Fruit fly (Drosophila melanogaster) whole organism, embryonic: ENCODE results near the gene CG34298.

Experiments
- Ada2b ChIP-seq: fragments of 200-800 bp; sonication (Bioruptor generic); IDR thresholded peaks from 2 replicates; pipeline ENCODE4 v1.3.6; 2022; ENCODE audit warnings: missing biosample characterization, missing genetic modification characterization
- CG12155 ChIP-seq: fragments of 200-800 bp; sonication (Bioruptor generic); optimal IDR thresholded peaks from 3 replicates; lab custom pipeline; 2016; ENCODE audit warnings: missing biosample characterization, missing genetic modification characterization
- CG12219 ChIP-seq: fragments of 200-800 bp; sonication (Bioruptor generic); optimal IDR thresholded peaks from 3 replicates; lab custom pipeline; 2018; ENCODE audit warnings: missing biosample characterization, mild to moderate bottlenecking, missing genetic modification characterization
- CG14860 ChIP-seq: fragments of 200-800 bp; sonication (Bioruptor generic); IDR thresholded peaks from 3 replicates; pipeline ENCODE4 v1.3.6; 2022; ENCODE audit warnings: missing biosample characterization, missing genetic modification characterization; ENCODE audit not compliant: partially characterized antibody
- CG15514 ChIP-seq: fragments of 200-800 bp; sonication (Bioruptor generic); optimal IDR thresholded peaks from 3 replicates; lab custom pipeline; 2017; ENCODE audit warnings: missing biosample characterization, missing genetic modification characterization, mild to moderate bottlenecking, moderate library complexity, missing genetic modification reagents
- CG17359 ChIP-seq: fragments of 200-800 bp; sonication (Bioruptor generic); optimal IDR thresholded peaks from 3 replicates; lab custom pipeline; 2018; ENCODE audit warnings: missing biosample characterization, mild to moderate bottlenecking, missing genetic modification characterization, moderate library complexity
- CG18476 ChIP-seq: fragments of 200-800 bp; sonication (Bioruptor generic); optimal IDR thresholded peaks from 2 replicates; lab custom pipeline; 2016; ENCODE audit warnings: missing biosample characterization, mild to moderate bottlenecking, missing genetic modification characterization
- CG2199 ChIP-seq: fragments of 200-800 bp; sonication (Bioruptor generic); IDR thresholded peaks from 3 replicates; pipeline ENCODE4 v1.3.6; 2022; ENCODE audit warnings: missing biosample characterization, missing genetic modification characterization
- CG2875 ChIP-seq: fragments of 200-800 bp; sonication (Bioruptor generic); optimal IDR thresholded peaks from 2 replicates; lab custom pipeline; 2017; ENCODE audit warnings: missing biosample characterization, mild to moderate bottlenecking, missing genetic modification characterization, missing genetic modification reagents
- CG3163 ChIP-seq: fragments of 200-800 bp; sonication (Bioruptor generic); optimal IDR thresholded peaks from 3 replicates; lab custom pipeline; 2016; ENCODE audit warnings: missing biosample characterization, missing genetic modification characterization
- CG33557 ChIP-seq: fragments of 200-800 bp; sonication (Bioruptor generic); optimal IDR thresholded peaks from 2 replicates; lab custom pipeline; 2019; ENCODE audit warnings: missing biosample characterization, mild to moderate bottlenecking, missing genetic modification characterization, moderate library complexity
- CG34376 ChIP-seq: fragments of 200-800 bp; sonication (Bioruptor generic); optimal IDR thresholded peaks from 2 replicates; lab custom pipeline; 2018; ENCODE audit warnings: missing biosample characterization, mild to moderate bottlenecking, missing genetic modification characterization
- CG6654 ChIP-seq: fragments of 200-800 bp; sonication (Bioruptor generic); optimal IDR thresholded peaks from 2 replicates; lab custom pipeline; 2017; ENCODE audit warnings: missing biosample characterization, mild to moderate bottlenecking, missing genetic modification characterization
- CG6683 ChIP-seq: fragments of 200-800 bp; sonication (Bioruptor generic); optimal IDR thresholded peaks from 2 replicates; lab custom pipeline; 2017; ENCODE audit warnings: missing biosample characterization, mild to moderate bottlenecking, missing genetic modification characterization, missing genetic modification reagents
- CG6854 ChIP-seq: fragments of 200-800 bp; sonication (Bioruptor generic); optimal IDR thresholded peaks from 3 replicates; lab custom pipeline; 2017; ENCODE audit warnings: missing biosample characterization, mild to moderate bottlenecking, missing genetic modification characterization
- CG7745 ChIP-seq: fragments of 200-800 bp; sonication (Bioruptor generic); optimal IDR thresholded peaks from 2 replicates; lab custom pipeline; 2018; ENCODE audit warnings: missing biosample characterization, mild to moderate bottlenecking, missing genetic modification characterization, moderate library complexity
- CG9876 ChIP-seq: fragments of 200-800 bp; sonication (Bioruptor generic); optimal IDR thresholded peaks from 2 replicates; lab custom pipeline; 2016; ENCODE audit warnings: missing biosample characterization, missing genetic modification characterization
- D19B ChIP-seq: fragments of 200-800 bp; sonication (Bioruptor generic); optimal IDR thresholded peaks from 2 replicates; lab custom pipeline; 2017; ENCODE audit warnings: missing biosample characterization, mild to moderate bottlenecking, missing genetic modification characterization
- Gsc ChIP-seq: fragments of 200-800 bp; sonication (Bioruptor generic); IDR thresholded peaks from 2 replicates; pipeline ENCODE4 v1.3.6; 2022; ENCODE audit warnings: missing biosample characterization, missing genetic modification characterization
- Hand ChIP-seq: fragments of 200-800 bp; sonication (Bioruptor generic); optimal IDR thresholded peaks from 2 replicates; lab custom pipeline; 2017; ENCODE audit warnings: mild to moderate bottlenecking, missing biosample characterization, missing genetic modification reagents, missing genetic modification characterization
- Lim3 ChIP-seq: fragments of 200-800 bp; sonication (Bioruptor generic); IDR thresholded peaks from 2 replicates; pipeline ENCODE4 v1.3.6; 2022; ENCODE audit warnings: missing biosample characterization, missing genetic modification characterization
- Mad ChIP-seq: fragments of 200-800 bp; sonication (Bioruptor generic); optimal IDR thresholded peaks from 2 replicates; lab custom pipeline; 2016; ENCODE audit warnings: missing biosample characterization, missing genetic modification characterization
- Mes4 ChIP-seq: fragments of 200-800 bp; sonication (Bioruptor generic); optimal IDR thresholded peaks from 2 replicates; lab custom pipeline; 2016; ENCODE audit warnings: missing biosample characterization, missing genetic modification characterization
- NK7.1 ChIP-seq: fragments of 200-800 bp; sonication (Bioruptor generic); optimal IDR thresholded peaks from 3 replicates; lab custom pipeline; 2016; ENCODE audit warnings: missing biosample characterization, missing genetic modification characterization
- Nf-YB ChIP-seq: fragments of 200-800 bp; sonication (Bioruptor generic); optimal IDR thresholded peaks from 3 replicates; lab custom pipeline; 2019; ENCODE audit warnings: missing biosample characterization, mild to moderate bottlenecking, missing genetic modification characterization, moderate library complexity
- PHDP ChIP-seq: fragments of 200-800 bp; sonication (Bioruptor generic); optimal IDR thresholded peaks from 3 replicates; lab custom pipeline; 2018; ENCODE audit warnings: missing biosample characterization, mild to moderate bottlenecking, missing genetic modification characterization, moderate library complexity
- Rfx ChIP-seq: fragments of 200-800 bp; sonication (Bioruptor generic); IDR thresholded peaks from 2 replicates; pipeline ENCODE4 v1.3.6; 2022; ENCODE audit warnings: missing biosample characterization, missing genetic modification characterization
- Rx ChIP-seq: fragments of 200-800 bp; sonication (Bioruptor generic); IDR thresholded peaks from 2 replicates; pipeline ENCODE4 v1.3.6; 2022; ENCODE audit warnings: missing biosample characterization, missing genetic modification characterization
- TFAM ChIP-seq: fragments of 200-800 bp; sonication (Bioruptor generic); optimal IDR thresholded peaks from 2 replicates; lab custom pipeline; 2017; ENCODE audit warnings: missing biosample characterization, missing genetic modification characterization, inconsistent platforms
- YL-1 ChIP-seq: fragments of 200-800 bp; sonication (Bioruptor generic); optimal IDR thresholded peaks from 3 replicates; lab custom pipeline; 2017; ENCODE audit warnings: missing biosample characterization, mild to moderate bottlenecking, missing genetic modification characterization
- bsh ChIP-seq, 2 experiments: fragments of 200-800 bp; sonication (Bioruptor generic); optimal IDR thresholded peaks; 2 replicates each; lab custom pipeline; 2017 to 2018; ENCODE audit warnings: mild to moderate bottlenecking in 2 of 2, missing biosample characterization in 2 of 2, missing genetic modification characterization in 2 of 2, moderate library complexity in 1 of 2
- chif ChIP-seq, 2 experiments: fragments of 200-800 bp; sonication (Bioruptor generic); optimal IDR thresholded peaks; 3 replicates each; lab custom pipeline; 2016; ENCODE audit warnings: missing biosample characterization in 2 of 2, missing genetic modification characterization in 2 of 2
- chinmo ChIP-seq: fragments of 200-800 bp; sonication (Bioruptor generic); IDR thresholded peaks from 4 replicates; pipeline ENCODE4 v1.3.6; 2022; ENCODE audit warnings: missing biosample characterization, missing genetic modification characterization; ENCODE audit not compliant: partially characterized antibody
- dm ChIP-seq: fragments of 200-800 bp; sonication (Bioruptor generic); optimal IDR thresholded peaks from 3 replicates; lab custom pipeline; 2016; ENCODE audit warnings: missing biosample characterization, missing genetic modification characterization
- ems ChIP-seq: fragments of 200-800 bp; sonication (Bioruptor generic); optimal IDR thresholded peaks from 3 replicates; lab custom pipeline; 2016; ENCODE audit warnings: missing biosample characterization, missing genetic modification characterization
- gce ChIP-seq: fragments of 200-800 bp; sonication (Bioruptor generic); IDR thresholded peaks from 3 replicates; pipeline ENCODE4 v1.3.6; 2022; ENCODE audit warnings: missing biosample characterization, missing genetic modification characterization
- insv ChIP-seq, 2 experiments: fragments of 200-800 bp; sonication (Bioruptor generic); optimal IDR thresholded peaks; 3 replicates each; lab custom pipeline; 2016 to 2018; ENCODE audit warnings: missing biosample characterization in 2 of 2, missing genetic modification characterization in 2 of 2
- lilli ChIP-seq: fragments of 200-800 bp; sonication (Bioruptor generic); optimal IDR thresholded peaks from 3 replicates; lab custom pipeline; 2016; ENCODE audit warnings: missing biosample characterization, missing genetic modification characterization
- mld ChIP-seq: fragments of 200-800 bp; sonication (Bioruptor generic); IDR thresholded peaks from 3 replicates; pipeline ENCODE4 v1.3.6; 2022; ENCODE audit warnings: missing biosample characterization, missing genetic modification characterization; ENCODE audit not compliant: partially characterized antibody
- nerfin-2 ChIP-seq: fragments of 200-800 bp; sonication (Bioruptor generic); IDR thresholded peaks from 2 replicates; pipeline ENCODE4 v1.3.6; 2022; ENCODE audit warnings: missing biosample characterization, missing genetic modification characterization; ENCODE audit not compliant: partially characterized antibody
- nom ChIP-seq: fragments of 200-800 bp; sonication (Bioruptor generic); optimal IDR thresholded peaks from 2 replicates; lab custom pipeline; 2017; ENCODE audit warnings: missing biosample characterization, missing genetic modification characterization, mild to moderate bottlenecking, moderate library complexity, missing genetic modification reagents
- p53 ChIP-seq: fragments of 200-800 bp; sonication (Bioruptor generic); optimal IDR thresholded peaks from 2 replicates; lab custom pipeline; 2016; ENCODE audit warnings: missing biosample characterization, missing genetic modification characterization
- pan ChIP-seq, 4 experiments: fragments of >200 bp in 3 of 4; fragments of 200-800 bp in 1 of 4; sonication (Bioruptor generic) in 1 of 4; optimal IDR thresholded peaks in 3 of 4; IDR thresholded peaks in 1 of 4; 2 replicates each; pipeline versions ENCODE4 v1.3.6 to Lab custom; 2017 to 2022; ENCODE audit warnings: missing biosample characterization in 2 of 4, missing genetic modification characterization in 2 of 4, mixed read lengths in 1 of 4
- pita ChIP-seq: fragments of 200-800 bp; sonication (Bioruptor generic); optimal IDR thresholded peaks from 2 replicates; lab custom pipeline; 2017; ENCODE audit warnings: missing biosample characterization, mild to moderate bottlenecking, missing genetic modification characterization
- ro ChIP-seq: fragments of 200-800 bp; sonication (Bioruptor generic); IDR thresholded peaks from 2 replicates; pipeline ENCODE4 v1.3.6; 2022; ENCODE audit warnings: missing biosample characterization, missing genetic modification characterization
- schlank ChIP-seq: fragments of 200-800 bp; sonication (Bioruptor generic); optimal IDR thresholded peaks from 2 replicates; lab custom pipeline; 2018; ENCODE audit warnings: missing biosample characterization, mild to moderate bottlenecking, missing genetic modification characterization
- tio ChIP-seq: fragments of 200-800 bp; sonication (Bioruptor generic); optimal IDR thresholded peaks from 2 replicates; lab custom pipeline; 2017; ENCODE audit warnings: missing biosample characterization, missing genetic modification characterization, inconsistent platforms
- toy ChIP-seq: fragments of 200-800 bp; sonication (Bioruptor generic); IDR thresholded peaks from 2 replicates; pipeline ENCODE4 v1.3.6; 2022; ENCODE audit warnings: missing biosample characterization, missing genetic modification characterization
- trh ChIP-seq: fragments of 200-800 bp; sonication (Bioruptor generic); optimal IDR thresholded peaks from 2 replicates; lab custom pipeline; 2016; ENCODE audit warnings: missing biosample characterization, missing genetic modification characterization
- z ChIP-seq: fragments of 200-800 bp; sonication (Bioruptor generic); IDR thresholded peaks from 3 replicates; pipeline ENCODE4 v1.3.6; 2022; ENCODE audit warnings: missing biosample characterization, missing genetic modification characterization

Gene CG34298

DNA sequence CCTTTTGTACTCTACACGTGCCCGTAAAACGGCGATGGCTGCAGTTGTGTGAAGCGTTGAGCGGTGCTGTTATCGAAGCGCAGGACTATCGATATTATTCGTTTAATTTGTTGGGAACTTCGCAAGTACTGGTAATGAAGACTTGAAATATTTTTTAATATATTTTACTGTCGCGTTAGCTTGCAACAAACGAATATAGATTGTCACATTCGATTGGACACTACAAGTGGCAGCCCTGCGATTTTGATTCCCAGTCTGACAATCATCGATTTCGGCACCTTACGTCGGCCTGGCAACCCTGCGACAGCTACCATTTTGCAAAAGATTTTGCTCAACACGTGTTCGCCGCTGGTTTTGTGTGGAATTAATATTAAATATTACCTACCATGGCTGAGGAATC lies 5.1 kb downstream of the CG34298 start, which contains the start of the genes Nlp and Nph (continued):
- TF ChIP-seq Hand (GFP tag; lab: Kevin White, UChicago) (no peak), CG34376 (GFP tag; lab: Kevin White, UChicago) (no peak), Mad (GFP tag; lab: Kevin White, UChicago) (peak; percentile 41), gce (GFP tag; lab: Robert Waterston, UW) (no peak), CG7745 (tag; lab: Kevin White, UChicago) (no peak), CG33557 (GFP tag; lab: Kevin White, UChicago) (no peak), CG2875 (GFP tag; lab: Kevin White, UChicago) (no peak), bsh (GFP tag; optimal IDR thresholded peaks at IDR 0.05; lab: Kevin White, UChicago) (peak in 1 of 2 experiments; percentile 19), tio (no peak), CG12219 (GFP tag; lab: Kevin White, UChicago) (no peak), Ada2b (GFP tag; lab: Robert Waterston, UW) (no peak), mld (GFP tag; lab: Robert Waterston, UW) (peak; percentile 56; the same call in 1 of the 3 replicates), pan (optimal IDR thresholded peaks at IDR 0.05; lab: Kevin White, UChicago) (no peak), pan (GFP tag; optimal IDR thresholded peaks at IDR 0.05 in 1 of 2, IDR thresholded peaks at IDR 0.05 in 1 of 2) (no peak), CG6654 (GFP tag; lab: Kevin White, UChicago) (no peak), Rx (GFP tag; lab: Robert Waterston, UW) (no peak), schlank (no peak), pita (GFP tag; lab: Kevin White, UChicago) (no peak), insv (GFP tag; optimal IDR thresholded peaks at IDR 0.05; lab: Kevin White, UChicago) (peak in 1 of 2 experiments; percentile 9), CG18476 (peak; percentile 32), ems (GFP tag; lab: Kevin White, UChicago) (peak; percentile 3), PHDP (tag; lab: Kevin White, UChicago) (no peak), Nf-YB (GFP tag; lab: Kevin White, UChicago) (peak; percentile 12), CG9876 (GFP tag; lab: Kevin White, UChicago) (no peak), D19B (GFP tag; lab: Kevin White, UChicago) (no peak), Mes4 (GFP tag; lab: Kevin White, UChicago) (no peak), CG2199 (GFP tag; lab: Robert Waterston, UW) (no peak), toy (GFP tag; lab: Robert Waterston, UW) (no peak), CG6683 (GFP tag; lab: Kevin White, UChicago) (no peak), p53 (GFP tag; lab: Kevin White, UChicago) (no peak), dm (peak; percentile 89), NK7.1 (GFP tag; lab: Kevin White, UChicago) (no peak), ro (no peak), CG17359 (tag; lab: Kevin White, UChicago) (peak; percentile 0), YL-1 (peak; percentile 93), CG3163 (GFP tag; lab: Kevin White, UChicago) (no peak), CG12155 (GFP tag; lab: Kevin White, UChicago) (peak; percentile 47), Gsc (no peak), CG6854 (GFP tag; lab: Kevin White, UChicago) (no peak), chif (GFP tag; optimal IDR thresholded peaks at IDR 0.05; lab: Kevin White, UChicago) (no peak), trh (GFP tag; lab: Kevin White, UChicago) (no peak), nom (no peak), CG14860 (GFP tag; lab: Robert Waterston, UW) (peak; percentile 81), lilli (GFP tag; lab: Kevin White, UChicago) (peak; percentile 54), z (GFP tag; lab: Robert Waterston, UW) (no peak), Rfx (GFP tag; lab: Robert Waterston, UW) (peak; percentile 48; the same call in 1 of the 2 replicates), nerfin-2 (GFP tag; lab: Robert Waterston, UW) (peak; percentile 78), CG15514 (peak; percentile 85), Lim3 (GFP tag; lab: Robert Waterston, UW) (no peak), chinmo (peak; percentile 74; the same call in 1 of the 4 replicates), TFAM (GFP tag; lab: Kevin White, UChicago) (no peak)
